Fruit fly (Drosophila melanogaster): Measurements from ENCODE around the gene CG9016.

Gene CG9016

DNA sequence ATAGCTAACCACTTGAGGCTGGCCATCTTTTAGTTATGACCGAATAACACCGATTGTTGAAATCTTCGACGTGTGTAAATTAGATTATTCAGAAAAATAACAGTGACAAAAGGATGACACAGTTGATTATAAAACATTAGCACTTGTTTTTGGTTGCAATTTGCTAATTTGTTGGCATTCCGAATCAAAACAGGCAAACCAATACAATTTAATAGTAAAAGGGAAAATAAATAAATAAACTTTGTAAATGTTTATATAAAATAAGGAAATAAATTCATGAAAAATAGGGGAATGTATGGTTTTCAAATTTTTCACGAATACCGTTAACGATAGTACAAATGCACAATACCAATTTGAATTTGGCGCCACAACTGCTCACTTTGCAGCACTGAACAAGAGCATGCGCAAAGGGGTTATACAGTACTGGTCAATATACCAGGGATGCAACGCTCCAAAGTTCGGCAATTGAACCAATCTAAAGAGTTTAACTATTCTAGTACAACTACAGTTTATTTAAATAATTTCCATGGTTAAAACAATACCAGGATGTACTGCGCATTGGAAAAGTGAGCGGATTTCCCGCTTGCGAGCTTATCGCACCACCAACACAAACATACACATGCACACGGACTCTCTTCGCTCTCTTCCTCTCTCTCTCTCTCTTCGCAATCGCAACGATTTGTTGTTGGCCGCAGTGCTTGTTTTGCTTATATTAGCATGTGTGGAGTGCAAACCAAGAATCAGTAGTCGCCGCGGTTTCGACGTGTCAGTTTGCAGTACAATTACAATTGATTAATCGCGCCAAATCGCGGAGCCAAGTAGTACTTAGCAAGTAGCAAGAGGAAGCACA, 20.0 kb upstream of the CG9016 start, which contains the start of the genes Sfp26Ad and Gpdh1 (continued):
- peak in 1 of 2 experiments; percentile 12 for TF ChIP-seq tll (GFP tag; optimal IDR thresholded peaks at IDR 0.05)
- TF ChIP-seq sqz (GFP tag; optimal IDR thresholded peaks at IDR 0.05), result peak; percentile 36
- no peak for TF ChIP-seq CG8359 (GFP tag; optimal IDR thresholded peaks at IDR 0.05; ENCODE audit: borderline replicate concordance)
- TF ChIP-seq wdn (GFP tag; IDR thresholded peaks at IDR 0.05), result no peak
- no peak for TF ChIP-seq Sry-β (GFP tag; optimal IDR thresholded peaks at IDR 0.05)
- peak; percentile 60 for TF ChIP-seq CG3281 (GFP tag; optimal IDR thresholded peaks at IDR 0.05)
- peak; percentile 15 for TF ChIP-seq CrebB (tag; optimal IDR thresholded peaks at IDR 0.05)
- TF ChIP-seq Hey (tag; optimal IDR thresholded peaks at IDR 0.05), result no peak
- TF ChIP-seq bbx (GFP tag; IDR thresholded peaks at IDR 0.05; ENCODE audit: partially characterized antibody), result no peak; the same call in 1 of the 2 replicates
- peak; percentile 48 for TF ChIP-seq tio (GFP tag; optimal IDR thresholded peaks at IDR 0.05)
- TF ChIP-seq CG14050 (GFP tag; IDR thresholded peaks at IDR 0.05), result peak; percentile 33; the same call in 2 of the 3 replicates
- peak; percentile 67 for TF ChIP-seq CG18764 (GFP tag; optimal IDR thresholded peaks at IDR 0.05)
- peak; percentile 40 for TF ChIP-seq run (tag; optimal IDR thresholded peaks at IDR 0.05)
- TF ChIP-seq Xrp1 (GFP tag; IDR thresholded peaks at IDR 0.05), result peak; percentile 74
- peak; percentile 69 for TF ChIP-seq tup (GFP tag; optimal IDR thresholded peaks at IDR 0.05)
- TF ChIP-seq CG12769 (tag; optimal IDR thresholded peaks at IDR 0.05), result peak; percentile 78
- peak; percentile 1 for TF ChIP-seq kah (GFP tag; optimal IDR thresholded peaks at IDR 0.05)
- TF ChIP-seq dmrt11E (tag; optimal IDR thresholded peaks at IDR 0.05), result peak; percentile 38
- peak; percentile 52 for TF ChIP-seq CG10147 (GFP tag; optimal IDR thresholded peaks at IDR 0.05)
- peak; percentile 12 for TF ChIP-seq CG2202 (tag; optimal IDR thresholded peaks at IDR 0.05)
- TF ChIP-seq ranshi (GFP tag; IDR thresholded peaks at IDR 0.05), result peak; percentile 40; the same call in 1 of the 2 replicates
- TF ChIP-seq cg (GFP tag; optimal IDR thresholded peaks at IDR 0.05), result peak; percentile 95
- peak; percentile 55 for TF ChIP-seq dmrt99B (tag; optimal IDR thresholded peaks at IDR 0.05)
- peak; percentile 84 for TF ChIP-seq Fer1 (GFP tag; optimal IDR thresholded peaks at IDR 0.05)
- peak; percentile 56 for TF ChIP-seq sug (tag; optimal IDR thresholded peaks at IDR 0.05)
- peak; percentile 27 for TF ChIP-seq CG14965 (GFP tag; optimal IDR thresholded peaks at IDR 0.05; ENCODE audit: borderline replicate concordance)
- TF ChIP-seq CG6689 (GFP tag; IDR thresholded peaks at IDR 0.05), result 0 out of 2 replicates have a peak, but pooled peaks have one; percentile 24
- TF ChIP-seq CG11398 (GFP tag; optimal IDR thresholded peaks at IDR 0.05), result peak; percentile 12
- no peak for TF ChIP-seq pros (GFP tag; optimal IDR thresholded peaks at IDR 0.05)
- peak; percentile 100 for TF ChIP-seq ewg (GFP tag; optimal IDR thresholded peaks at IDR 0.05)
- peak; percentile 87 to 90 for TF ChIP-seq dpn (GFP tag; optimal IDR thresholded peaks at IDR 0.05)
- TF ChIP-seq gsb (GFP tag; IDR thresholded peaks at IDR 0.05), result peak; percentile 50
- TF ChIP-seq pum (GFP tag; optimal IDR thresholded peaks at IDR 0.05), result peak; percentile 72
- TF ChIP-seq CG11085 (GFP tag; IDR thresholded peaks at IDR 0.05), result peak; percentile 56; the same call in 1 of the 2 replicates
- TF ChIP-seq salm (tag; optimal IDR thresholded peaks at IDR 0.05), result peak; percentile 60
- no peak for TF ChIP-seq CG43689 (GFP tag; IDR thresholded peaks at IDR 0.05)
- peak; percentile 80 for TF ChIP-seq CG32532 (GFP tag; IDR thresholded peaks at IDR 0.05)
- TF ChIP-seq Spps (tag; optimal IDR thresholded peaks at IDR 0.05), result peak; percentile 11
- TF ChIP-seq Oli (tag; optimal IDR thresholded peaks at IDR 0.05), result peak; percentile 22
- peak; percentile 64 to 88 for TF ChIP-seq Hr51 (GFP tag; optimal IDR thresholded peaks at IDR 0.05)
- TF ChIP-seq CG11504 (tag; optimal IDR thresholded peaks at IDR 0.05), result peak; percentile 66
- TF ChIP-seq CG10274 (GFP tag; optimal IDR thresholded peaks at IDR 0.05), result no peak
- no peak for TF ChIP-seq bowl (GFP tag; IDR thresholded peaks at IDR 0.05)
- peak; percentile 73 for TF ChIP-seq chm (GFP tag; IDR thresholded peaks at IDR 0.05)
- peak; percentile 65 for TF ChIP-seq MESR4 (GFP tag; optimal IDR thresholded peaks at IDR 0.05)
- TF ChIP-seq CG8765 (GFP tag; IDR thresholded peaks at IDR 0.05), result no peak
- TF ChIP-seq fd3F (GFP tag; optimal IDR thresholded peaks at IDR 0.05), result peak; percentile 74

Measured in whole organism, embryonic.